Worm (Caenorhabditis elegans): ENCODE measurements around the gene R53.8.

The R53.8 gene

DNA sequence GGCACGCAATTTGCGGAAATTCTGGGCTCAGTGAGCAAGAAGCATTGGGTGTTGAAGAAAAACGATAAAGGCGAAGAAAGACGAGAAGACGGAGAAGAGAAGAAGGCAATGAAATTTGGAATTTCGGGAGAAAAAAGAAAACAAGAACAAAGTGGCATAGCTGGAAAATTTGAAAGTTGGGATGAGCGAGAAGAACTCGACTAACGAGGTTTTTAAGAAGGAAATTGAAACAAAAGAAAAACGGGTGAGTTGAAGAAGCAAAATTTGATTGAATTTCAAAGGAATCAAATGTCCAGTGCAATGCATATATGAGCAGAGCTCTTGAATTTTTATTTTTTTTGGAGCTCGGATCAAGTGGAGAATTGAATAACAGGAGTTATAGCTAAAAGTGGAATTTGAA, 45.2 kb downstream of the R53.8 start:
- no peak for TF ChIP-seq tab-1 (GFP tag; IDR thresholded peaks at IDR 0.05)
- TF ChIP-seq flt-1 (GFP tag; IDR thresholded peaks at IDR 0.05): no peak
- no peak for TF ChIP-seq T22C8.4 (GFP tag; IDR thresholded peaks at IDR 0.05)
- no peak for TF ChIP-seq cog-1 (tag; optimal IDR thresholded peaks at IDR 0.05)
- TF ChIP-seq ztf-23 (GFP tag; IDR thresholded peaks at IDR 0.05): no peak
- TF ChIP-seq ref-1 (GFP tag; conservative IDR thresholded peaks at IDR 0.05): no peak
- no peak for TF ChIP-seq klf-2 (GFP tag; conservative IDR thresholded peaks at IDR 0.05)
- TF ChIP-seq med-1 (GFP tag; optimal IDR thresholded peaks at IDR 0.05; ENCODE audit: insufficient read depth): no peak
- TF ChIP-seq ztf-29 (GFP tag; IDR thresholded peaks at IDR 0.05): no peak

DNA sequence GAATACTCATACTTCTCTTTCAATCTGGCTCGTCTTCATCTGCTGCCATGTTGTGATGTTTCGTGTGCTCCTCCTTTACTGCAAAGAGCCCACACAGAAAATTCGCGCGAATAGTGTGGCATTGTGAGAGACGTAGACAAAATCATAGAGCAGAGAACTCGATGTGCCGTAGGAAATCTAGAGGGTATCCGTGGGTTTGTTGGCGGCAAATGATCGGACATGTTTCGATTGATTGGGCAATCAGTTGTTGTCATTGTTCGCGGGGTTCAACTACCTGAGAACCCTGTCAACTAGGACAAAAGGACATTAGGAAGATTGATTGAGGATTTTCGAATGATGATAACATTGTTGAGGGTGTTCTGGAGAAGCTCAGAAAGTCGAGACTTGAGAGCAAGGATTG, 48.6 kb downstream of the R53.8 start:
- TF ChIP-seq klf-2 (GFP tag; conservative IDR thresholded peaks at IDR 0.05): no peak
- no peak for TF ChIP-seq med-1 (GFP tag; optimal IDR thresholded peaks at IDR 0.05; ENCODE audit: insufficient read depth)
- no peak for TF ChIP-seq T22C8.4 (GFP tag; IDR thresholded peaks at IDR 0.05)
- TF ChIP-seq flt-1 (GFP tag; IDR thresholded peaks at IDR 0.05): no peak
- TF ChIP-seq ztf-23 (GFP tag; IDR thresholded peaks at IDR 0.05): no peak
- no peak for TF ChIP-seq cog-1 (tag; optimal IDR thresholded peaks at IDR 0.05)
- no peak for TF ChIP-seq ref-1 (GFP tag; conservative IDR thresholded peaks at IDR 0.05)

All from whole organism, midembryonic.